Worm (Caenorhabditis elegans): ENCODE data around the gene best-24.

The best-24 gene

DNA sequence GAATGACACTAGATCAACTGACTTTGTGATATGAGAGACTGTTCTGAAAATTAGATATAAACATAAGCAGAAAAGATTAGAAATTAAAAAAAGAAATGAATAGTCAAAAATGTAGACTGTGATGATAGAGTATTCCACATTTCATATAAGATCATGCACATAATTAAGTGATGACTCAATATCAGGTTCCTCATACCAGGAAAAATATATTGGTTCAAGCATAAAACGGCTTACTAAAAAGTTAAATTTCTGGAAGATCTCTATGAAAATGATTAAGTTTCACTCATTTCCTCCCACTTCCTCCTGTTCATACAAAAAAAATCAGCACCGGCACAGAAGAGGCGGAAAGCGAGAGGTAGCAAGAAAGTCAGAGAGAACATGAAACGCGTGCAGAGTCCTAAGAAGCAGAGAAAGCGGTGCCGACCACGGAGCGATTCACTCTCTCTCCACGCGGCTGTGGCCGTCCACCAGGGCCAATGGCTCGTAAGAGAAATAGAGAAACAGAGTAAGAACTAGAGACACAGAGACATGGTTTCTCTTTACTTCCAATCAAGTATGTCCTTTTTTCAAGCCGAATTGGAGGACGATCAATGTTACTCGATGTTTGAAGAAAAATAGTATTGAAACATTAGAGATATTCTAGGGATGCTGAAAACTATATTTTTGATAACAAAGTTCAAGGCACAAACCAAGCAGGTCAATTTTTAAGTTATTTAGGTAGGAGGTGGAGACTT lies 9.1 kb upstream of the best-24 start, which contains the start of the genes ZK688.5 and fahd-1 (continued):
- TF ChIP-seq ceh-14 (tag; optimal IDR thresholded peaks at IDR 0.05) (peak; percentile 36), ets-4 (tag; optimal IDR thresholded peaks at IDR 0.05) (peak; percentile 21), ceh-48 (tag; optimal IDR thresholded peaks at IDR 0.05) (no peak), ceh-22 (tag; optimal IDR thresholded peaks at IDR 0.05) (no peak), sox-2 (GFP tag; IDR thresholded peaks at IDR 0.05) (no peak), K02D7.2 (tag; optimal IDR thresholded peaks at IDR 0.05) (no peak), fkh-10 (GFP tag; optimal IDR thresholded peaks at IDR 0.05) (no peak), eyg-1 (tag; optimal IDR thresholded peaks at IDR 0.05) (no peak), lim-6 (tag; optimal IDR thresholded peaks at IDR 0.05) (no peak), nfya-1 (tag; optimal IDR thresholded peaks at IDR 0.05) (peak; percentile 91), unc-86 (tag; optimal IDR thresholded peaks at IDR 0.05) (no peak), Y22D7AL.16 (tag; optimal IDR thresholded peaks at IDR 0.05) (no peak), pqm-1 (tag; optimal IDR thresholded peaks at IDR 0.05) (no peak), ref-2 (tag; optimal IDR thresholded peaks at IDR 0.05) (peak; percentile 57), mec-3 (tag; optimal IDR thresholded peaks at IDR 0.05; ENCODE audit: borderline replicate concordance) (no peak), fkh-6 (tag; optimal IDR thresholded peaks at IDR 0.05) (no peak), nhr-232 (tag; optimal IDR thresholded peaks at IDR 0.05) (no peak), ceh-6 (GFP tag; optimal IDR thresholded peaks at IDR 0.05) (no peak), ceh-2 (tag; optimal IDR thresholded peaks at IDR 0.05) (peak; percentile 31), elt-4 (tag; optimal IDR thresholded peaks at IDR 0.05) (no peak), F13H6.1 (tag; optimal IDR thresholded peaks at IDR 0.05) (peak; percentile 19), dve-1 (tag; optimal IDR thresholded peaks at IDR 0.05) (no peak), dmd-4 (tag; optimal IDR thresholded peaks at IDR 0.05; ENCODE audit: borderline replicate concordance) (no peak), unc-55 (GFP tag; optimal IDR thresholded peaks at IDR 0.05) (peak; percentile 66), pha-4 (tag; optimal IDR thresholded peaks at IDR 0.05) (no peak), ceh-18 (tag; optimal IDR thresholded peaks at IDR 0.05) (peak; percentile 79), npax-4 (tag; optimal IDR thresholded peaks at IDR 0.05) (no peak), pros-1 (tag; optimal IDR thresholded peaks at IDR 0.05) (no peak), pat-9 (tag; optimal IDR thresholded peaks at IDR 0.05) (no peak), K09A11.1 (tag; optimal IDR thresholded peaks at IDR 0.05; ENCODE audit: insufficient read depth) (no peak), zip-5 (tag; optimal IDR thresholded peaks at IDR 0.05) (no peak), che-1 (tag; optimal IDR thresholded peaks at IDR 0.05) (no peak), ztf-16 (tag; optimal IDR thresholded peaks at IDR 0.05) (no peak), hlh-30 (tag; optimal IDR thresholded peaks at IDR 0.05; ENCODE audit: insufficient read depth) (peak; percentile 61)

DNA sequence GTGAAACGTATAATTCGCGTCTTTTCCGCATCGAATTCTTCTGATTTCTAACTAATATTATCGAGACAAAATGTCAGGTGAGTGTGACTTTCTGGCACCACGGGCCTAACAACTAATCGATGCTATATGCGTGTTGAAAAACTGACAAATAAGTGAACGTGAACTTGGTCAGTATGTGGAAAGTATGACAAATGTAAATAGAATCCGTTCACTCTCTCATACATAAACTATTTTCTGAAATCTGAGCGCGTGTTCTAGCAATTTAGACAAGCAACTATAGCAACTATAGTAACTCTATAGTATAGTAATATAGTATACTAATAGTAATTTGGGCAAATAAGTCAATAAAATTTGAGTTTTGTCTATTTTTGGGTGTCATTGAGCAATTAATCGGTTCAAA lies 8.5 kb upstream of the best-24 start:
- TF ChIP-seq ceh-34 (tag; optimal IDR thresholded peaks at IDR 0.05) (no peak), tbx-2 (tag; optimal IDR thresholded peaks at IDR 0.05) (no peak), tbx-7 (tag; optimal IDR thresholded peaks at IDR 0.05) (no peak), unc-55 (GFP tag; optimal IDR thresholded peaks at IDR 0.05) (no peak), dmd-4 (tag; optimal IDR thresholded peaks at IDR 0.05; ENCODE audit: borderline replicate concordance) (no peak), ahr-1 (tag; optimal IDR thresholded peaks at IDR 0.05) (no peak), npax-4 (tag; optimal IDR thresholded peaks at IDR 0.05) (no peak), hlh-30 (tag; optimal IDR thresholded peaks at IDR 0.05; ENCODE audit: insufficient read depth) (no peak)

DNA sequence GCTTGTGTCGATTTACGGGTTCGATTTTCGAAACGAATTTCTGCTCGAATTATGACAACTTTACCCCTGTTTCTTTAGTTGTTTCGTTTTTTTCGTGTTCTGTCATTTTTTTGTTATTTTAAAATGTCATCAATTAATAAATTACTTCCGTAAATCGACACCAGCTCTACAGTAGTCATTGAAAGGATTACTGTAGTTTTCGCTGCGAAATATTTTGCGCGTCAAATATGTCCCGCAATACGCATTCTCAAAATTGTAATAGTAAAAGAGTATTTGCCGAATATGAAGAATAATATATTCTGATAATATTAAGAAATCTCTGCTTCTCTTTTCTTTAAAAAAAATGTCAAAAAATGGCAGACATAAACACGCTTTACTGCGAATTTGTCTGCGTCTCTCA lies 7.6 kb upstream of the best-24 start:
- TF ChIP-seq Y22D7AL.16 (tag; optimal IDR thresholded peaks at IDR 0.05) (no peak), C38D4.7 (GFP tag; optimal IDR thresholded peaks at IDR 0.05) (no peak), pha-4 (tag; optimal IDR thresholded peaks at IDR 0.05) (no peak), ceh-9 (tag; optimal IDR thresholded peaks at IDR 0.05) (no peak), ceh-22 (tag; optimal IDR thresholded peaks at IDR 0.05) (no peak), ztf-16 (tag; optimal IDR thresholded peaks at IDR 0.05) (no peak), lin-11 (tag; optimal IDR thresholded peaks at IDR 0.05) (no peak), ceh-14 (tag; optimal IDR thresholded peaks at IDR 0.05) (no peak), zip-5 (tag; optimal IDR thresholded peaks at IDR 0.05) (no peak), lim-6 (tag; optimal IDR thresholded peaks at IDR 0.05) (no peak), ceh-24 (tag; optimal IDR thresholded peaks at IDR 0.05) (no peak), elt-4 (tag; optimal IDR thresholded peaks at IDR 0.05) (no peak), elt-2 (tag; optimal IDR thresholded peaks at IDR 0.05) (no peak), unc-86 (tag; optimal IDR thresholded peaks at IDR 0.05) (no peak), ceh-19 (GFP tag; optimal IDR thresholded peaks at IDR 0.05) (no peak), ama-1 (optimal IDR thresholded peaks at IDR 0.05) (no peak), madf-2 (tag; optimal IDR thresholded peaks at IDR 0.05) (no peak), hlh-30 (tag; optimal IDR thresholded peaks at IDR 0.05; ENCODE audit: insufficient read depth) (no peak), pros-1 (tag; optimal IDR thresholded peaks at IDR 0.05) (no peak), ceh-6 (GFP tag; optimal IDR thresholded peaks at IDR 0.05) (no peak)
